Worm (Caenorhabditis elegans): ENCODE results near the gene ubc-18.

- no peak for TF ChIP-seq nhr-12 (tag; optimal IDR thresholded peaks at IDR 0.05)
- TF ChIP-seq lin-13 (tag; optimal IDR thresholded peaks at IDR 0.05): no peak
- no peak for TF ChIP-seq bed-3 (GFP tag; optimal IDR thresholded peaks at IDR 0.05)
- no peak for TF ChIP-seq nhr-237 (tag; optimal IDR thresholded peaks at IDR 0.05)
Observed at ce11 chrIII:7056241-7056640, 12.1 kb downstream of the ubc-18 start, which contains the start of gene R01H2.2.

Data from whole organism, mixed stage, embryonic.